Worm (Caenorhabditis elegans) whole organism, L4/young adult: ENCODE results near the gene Y57G11C.20.

Source experiments
- dao-5 ChIP-seq: sonication (generic microtip); optimal IDR thresholded peaks from 2 replicates; lab custom pipeline; 2016; ENCODE audit warnings: missing genotype, missing genetic modification characterization, moderate library complexity, missing compliant biosample characterization
- him-1 ChIP-seq: sonication (generic microtip); optimal IDR thresholded peaks from 2 replicates; lab custom pipeline; 2016; ENCODE audit warnings: missing genotype, missing genetic modification reagents, missing genetic modification characterization, missing compliant biosample characterization

- TF ChIP-seq him-1 (no peak), dao-5 (no peak)
Observed at ce11 chrIV:14864529-14864928, 21.4 kb downstream of the Y57G11C.20 start.
